Fruit fly (Drosophila melanogaster): Measurements from ENCODE around the gene CG11227.

CG11227 gene

DNA sequence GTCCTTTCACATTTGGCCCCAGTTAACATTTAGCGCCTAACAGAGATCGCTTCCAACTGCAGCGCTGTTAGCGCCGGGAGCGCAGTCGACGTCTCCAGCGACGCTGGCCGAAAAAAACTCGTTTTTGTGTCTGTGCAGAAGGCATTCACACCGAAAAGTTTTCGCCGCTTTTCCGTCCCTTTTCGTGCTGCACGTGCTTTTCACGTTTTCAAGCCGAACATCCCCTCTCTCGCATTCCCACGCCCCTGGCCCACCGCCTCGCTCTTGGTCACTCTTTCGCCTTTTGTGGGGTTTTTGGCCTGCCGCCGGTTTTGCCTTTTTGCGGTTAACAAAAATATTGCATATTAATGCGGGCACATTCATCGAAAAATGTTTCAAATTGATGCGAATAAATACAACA, 7.5 kb downstream of the CG11227 start:
- TF ChIP-seq trh (GFP tag; optimal IDR thresholded peaks at IDR 0.05) (no peak), CG14050 (GFP tag; IDR thresholded peaks at IDR 0.05) (no peak), crol (GFP tag; IDR thresholded peaks at IDR 0.05) (peak; percentile 57; the same call in 1 of the 2 replicates), chinmo (GFP tag; IDR thresholded peaks at IDR 0.05; ENCODE audit: partially characterized antibody) (no peak), z (GFP tag; IDR thresholded peaks at IDR 0.05) (no peak), Doc2 (GFP tag; IDR thresholded peaks at IDR 0.05) (no peak), CG17612 (GFP tag; IDR thresholded peaks at IDR 0.05) (no peak), CG31365 (tag; optimal IDR thresholded peaks at IDR 0.05) (no peak), ara (GFP tag; IDR thresholded peaks at IDR 0.05) (0 out of 2 replicates have a peak, but pooled peaks have one; percentile 8), Adf1 (GFP tag; IDR thresholded peaks at IDR 0.05) (peak; percentile 58), CG3838 (GFP tag; optimal IDR thresholded peaks at IDR 0.05) (no peak), CG7963 (GFP tag; IDR thresholded peaks at IDR 0.05; ENCODE audit: partially characterized antibody) (no peak), Fer3 (tag; optimal IDR thresholded peaks at IDR 0.05) (no peak), rib (GFP tag; IDR thresholded peaks at IDR 0.05) (no peak), Med (GFP tag) (no peak), Deaf1 (tag; optimal IDR thresholded peaks at IDR 0.05) (peak; percentile 66), gt (GFP tag; IDR thresholded peaks at IDR 0.05) (no peak), cwo (GFP tag; optimal IDR thresholded peaks at IDR 0.05) (peak; percentile 52), eyg (GFP tag; optimal IDR thresholded peaks at IDR 0.05) (no peak)

DNA sequence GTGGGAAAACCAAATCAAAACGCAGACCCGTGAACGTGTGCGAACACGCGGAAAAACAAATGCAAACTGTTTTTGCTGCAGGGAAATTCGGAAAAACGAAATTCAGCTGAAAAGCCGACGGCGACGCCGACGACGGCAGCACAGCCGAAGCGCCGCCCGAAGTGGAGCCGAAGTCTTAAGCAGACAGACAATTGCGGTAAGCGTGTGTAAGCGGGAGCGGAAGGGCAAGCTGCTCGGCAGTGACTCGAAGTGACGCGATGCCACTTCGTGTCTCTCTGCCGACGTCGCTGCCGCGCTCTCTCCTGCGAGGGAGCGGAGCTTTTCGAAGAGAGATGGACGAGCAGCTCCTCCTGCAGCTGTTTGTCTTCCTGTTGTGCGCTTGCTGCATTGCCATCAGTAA, 8.4 kb downstream of the CG11227 start:
- TF ChIP-seq Mrtf (GFP tag; IDR thresholded peaks at IDR 0.05) (no peak), CG1832 (GFP tag; optimal IDR thresholded peaks at IDR 0.05) (peak; percentile 10), gt (GFP tag; IDR thresholded peaks at IDR 0.05) (no peak), sens (GFP tag) (peak; percentile 52), crol (GFP tag; IDR thresholded peaks at IDR 0.05) (peak; percentile 73), abd-A (tag; optimal IDR thresholded peaks at IDR 0.05) (peak; percentile 27), Adf1 (GFP tag; IDR thresholded peaks at IDR 0.05) (peak; percentile 94), phol (tag; optimal IDR thresholded peaks at IDR 0.05) (no peak), CG2120 (GFP tag; optimal IDR thresholded peaks at IDR 0.05) (no peak), Deaf1 (tag; optimal IDR thresholded peaks at IDR 0.05) (peak; percentile 99), Jarid2 (GFP tag; optimal IDR thresholded peaks at IDR 0.05) (peak; percentile 58), CG1602 (GFP tag; optimal IDR thresholded peaks at IDR 0.05) (no peak), CG34422 (GFP tag; IDR thresholded peaks at IDR 0.05) (0 out of 3 replicates have a peak, but pooled peaks have one; percentile 29), Elba2 (GFP tag; optimal IDR thresholded peaks at IDR 0.05) (no peak), Trl (optimal IDR thresholded peaks at IDR 0.05) (peak; percentile 15 to 17), Trl (GFP tag; optimal IDR thresholded peaks at IDR 0.05) (no peak), klu (GFP tag; IDR thresholded peaks at IDR 0.05) (0 out of 2 replicates have a peak, but pooled peaks have one; percentile 9), Ptx1 (GFP tag; IDR thresholded peaks at IDR 0.05) (no peak), Atf-2 (GFP tag; optimal IDR thresholded peaks at IDR 0.05) (peak; percentile 54)

DNA sequence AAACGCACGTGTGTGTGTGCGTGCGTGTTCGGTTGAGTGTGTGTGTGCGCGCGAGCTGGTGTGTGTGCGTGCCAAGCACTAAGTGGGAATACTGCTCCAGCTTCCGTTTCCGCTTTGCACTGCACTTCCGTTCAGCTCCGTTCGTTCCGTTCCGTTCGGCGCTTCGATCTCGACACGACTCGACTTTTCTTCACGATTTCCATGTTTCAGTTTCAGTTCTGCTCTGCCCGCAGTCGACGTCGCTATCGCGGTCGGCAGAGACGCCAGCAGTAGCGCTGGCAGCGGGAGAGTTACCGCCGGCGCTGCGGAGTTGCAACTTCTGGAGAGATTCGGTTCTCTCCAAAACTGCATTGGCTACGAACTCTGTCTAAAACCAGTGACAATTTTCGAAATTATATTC, 9.6 kb downstream of the CG11227 start:
- TF ChIP-seq Scr (GFP tag; IDR thresholded peaks at IDR 0.05; ENCODE audit: partially characterized antibody): no peak
- peak; percentile 59 for TF ChIP-seq Adf1 (GFP tag; IDR thresholded peaks at IDR 0.05)
- no peak for TF ChIP-seq CG10274 (GFP tag; optimal IDR thresholded peaks at IDR 0.05)
- peak; percentile 21 for TF ChIP-seq pfk (GFP tag; optimal IDR thresholded peaks at IDR 0.05)
- TF ChIP-seq Ets97D (GFP tag; optimal IDR thresholded peaks at IDR 0.05): peak; percentile 22
- no peak for TF ChIP-seq Dbx (GFP tag; IDR thresholded peaks at IDR 0.05)
- no peak for TF ChIP-seq NK7.1 (GFP tag; optimal IDR thresholded peaks at IDR 0.05)
- TF ChIP-seq CG10147 (GFP tag; optimal IDR thresholded peaks at IDR 0.05): no peak
- no peak for TF ChIP-seq CG6254 (GFP tag; optimal IDR thresholded peaks at IDR 0.05)
- TF ChIP-seq CG10321 (GFP tag; IDR thresholded peaks at IDR 0.05): no peak
- TF ChIP-seq crol (GFP tag; IDR thresholded peaks at IDR 0.05): no peak
- TF ChIP-seq twi (tag; optimal IDR thresholded peaks at IDR 0.05): no peak
- no peak for TF ChIP-seq jing (GFP tag; optimal IDR thresholded peaks at IDR 0.05)
- TF ChIP-seq dmrt11E (tag; optimal IDR thresholded peaks at IDR 0.05): no peak
- TF ChIP-seq peb (GFP tag; IDR thresholded peaks at IDR 0.05): no peak
- TF ChIP-seq emc (GFP tag; optimal IDR thresholded peaks at IDR 0.05): no peak
- TF ChIP-seq E2f1 (GFP tag; IDR thresholded peaks at IDR 0.05): no peak
- TF ChIP-seq Opbp (GFP tag; IDR thresholded peaks at IDR 0.05; ENCODE audit: partially characterized antibody): no peak
- no peak for TF ChIP-seq CG7987 (GFP tag; optimal IDR thresholded peaks at IDR 0.05)

Data from whole organism, embryonic.